Fruit fly (Drosophila melanogaster) whole organism, embryonic: Measurements from ENCODE around the gene Lcp65Ag3.

Experiments
- ATbp ChIP-seq: fragments of 200-800 bp; sonication (Bioruptor generic); optimal IDR thresholded peaks from 2 replicates; lab custom pipeline; 2017; ENCODE audit warnings: missing biosample characterization, mild to moderate bottlenecking, missing genetic modification characterization, missing genetic modification reagents
- BtbVII ChIP-seq: fragments of 200-800 bp; sonication (Bioruptor generic); optimal IDR thresholded peaks from 3 replicates; lab custom pipeline; 2017; ENCODE audit warnings: missing biosample characterization, mild to moderate bottlenecking, missing genetic modification characterization
- CG10431 ChIP-seq: fragments of 200-800 bp; sonication (Bioruptor generic); optimal IDR thresholded peaks from 3 replicates; lab custom pipeline; 2018; ENCODE audit warnings: missing biosample characterization, mild to moderate bottlenecking, missing genetic modification characterization
- CG10959 ChIP-seq: fragments of 200-800 bp; sonication (Bioruptor generic); IDR thresholded peaks from 2 replicates; pipeline ENCODE4 v1.3.6; 2022; ENCODE audit warnings: missing biosample characterization, missing genetic modification characterization
- CG10979 ChIP-seq: fragments of 200-800 bp; sonication (Bioruptor generic); optimal IDR thresholded peaks from 2 replicates; lab custom pipeline; 2018; ENCODE audit warnings: missing biosample characterization, mild to moderate bottlenecking, missing genetic modification characterization, moderate library complexity
- CG11398 ChIP-seq: fragments of 200-800 bp; sonication (Bioruptor generic); optimal IDR thresholded peaks from 2 replicates; lab custom pipeline; 2016; ENCODE audit warnings: missing biosample characterization, missing genetic modification characterization
- CG11504 ChIP-seq: fragments of 200-800 bp; sonication (Bioruptor generic); optimal IDR thresholded peaks from 3 replicates; lab custom pipeline; 2019; ENCODE audit warnings: missing biosample characterization, mild to moderate bottlenecking, missing genetic modification characterization, moderate library complexity
- CG12391 ChIP-seq: fragments of 200-800 bp; sonication (Bioruptor generic); optimal IDR thresholded peaks from 3 replicates; lab custom pipeline; 2018; ENCODE audit warnings: missing biosample characterization, mild to moderate bottlenecking, missing genetic modification characterization, moderate library complexity
- CG13123 ChIP-seq: fragments of 200-800 bp; sonication (Bioruptor generic); optimal IDR thresholded peaks from 2 replicates; lab custom pipeline; 2016; ENCODE audit warnings: missing biosample characterization, missing genetic modification characterization
- CG15269 ChIP-seq: fragments of 200-800 bp; sonication (Bioruptor generic); optimal IDR thresholded peaks from 2 replicates; lab custom pipeline; 2018; ENCODE audit warnings: missing biosample characterization, mild to moderate bottlenecking, missing genetic modification characterization, moderate library complexity
- CG17359 ChIP-seq: fragments of 200-800 bp; sonication (Bioruptor generic); optimal IDR thresholded peaks from 3 replicates; lab custom pipeline; 2018; ENCODE audit warnings: missing biosample characterization, mild to moderate bottlenecking, missing genetic modification characterization, moderate library complexity
- CG17385 ChIP-seq: fragments of 200-800 bp; sonication (Bioruptor generic); optimal IDR thresholded peaks from 3 replicates; lab custom pipeline; 2018; ENCODE audit warnings: missing biosample characterization, mild to moderate bottlenecking, missing genetic modification characterization
- CG17829 ChIP-seq: fragments of 200-800 bp; optimal IDR thresholded peaks from 2 replicates; lab custom pipeline; 2019; ENCODE audit warnings: missing biosample characterization, mild to moderate bottlenecking, missing genetic modification characterization, moderate library complexity
- CG18262 ChIP-seq: fragments of 200-800 bp; optimal IDR thresholded peaks from 3 replicates; lab custom pipeline; 2019; ENCODE audit warnings: missing biosample characterization, mild to moderate bottlenecking, missing genetic modification characterization, moderate library complexity
- CG2678 ChIP-seq: fragments of 200-800 bp; sonication (Bioruptor generic); optimal IDR thresholded peaks from 3 replicates; lab custom pipeline; 2019; ENCODE audit warnings: missing biosample characterization, mild to moderate bottlenecking, missing genetic modification characterization, moderate library complexity
- CG32772 ChIP-seq: fragments of 200-800 bp; sonication (Bioruptor generic); IDR thresholded peaks from 2 replicates; pipeline ENCODE4 v1.3.6; 2022; ENCODE audit warnings: missing biosample characterization, missing genetic modification characterization
- CG33557 ChIP-seq: fragments of 200-800 bp; sonication (Bioruptor generic); optimal IDR thresholded peaks from 2 replicates; lab custom pipeline; 2019; ENCODE audit warnings: missing biosample characterization, mild to moderate bottlenecking, missing genetic modification characterization, moderate library complexity
- CG4360 ChIP-seq: fragments of 200-800 bp; sonication (Bioruptor generic); IDR thresholded peaks from 2 replicates; pipeline ENCODE4 v1.3.6; 2022; ENCODE audit warnings: missing biosample characterization, missing genetic modification characterization
- CG4424 ChIP-seq: fragments of 200-800 bp; sonication (Bioruptor generic); optimal IDR thresholded peaks from 3 replicates; lab custom pipeline; 2016; ENCODE audit warnings: missing biosample characterization, missing genetic modification characterization
- CG4820 ChIP-seq: fragments of 200-800 bp; sonication (Bioruptor generic); optimal IDR thresholded peaks from 3 replicates; lab custom pipeline; 2016; ENCODE audit warnings: missing biosample characterization, missing genetic modification characterization
- CG4854 ChIP-seq: fragments of 200-800 bp; sonication (Bioruptor generic); optimal IDR thresholded peaks from 2 replicates; lab custom pipeline; 2016; ENCODE audit warnings: missing biosample characterization, missing genetic modification characterization, inconsistent platforms
- CG7556 ChIP-seq: fragments of 200-800 bp; sonication (Bioruptor generic); optimal IDR thresholded peaks from 2 replicates; lab custom pipeline; 2017; ENCODE audit warnings: missing biosample characterization, mild to moderate bottlenecking, missing genetic modification characterization
- CG9609 ChIP-seq: fragments of 200-800 bp; sonication (Bioruptor generic); optimal IDR thresholded peaks from 3 replicates; lab custom pipeline; 2016; ENCODE audit warnings: missing biosample characterization, missing genetic modification characterization
- Deaf1 ChIP-seq: fragments of 200-800 bp; optimal IDR thresholded peaks from 3 replicates; lab custom pipeline; 2019; ENCODE audit warnings: missing biosample characterization, mild to moderate bottlenecking, missing genetic modification characterization, moderate library complexity
- Hmr ChIP-seq: fragments of 200-800 bp; sonication (Bioruptor generic); optimal IDR thresholded peaks from 3 replicates; lab custom pipeline; 2017; ENCODE audit warnings: mild to moderate bottlenecking, missing biosample characterization, missing genetic modification reagents, missing genetic modification characterization
- Hr51 ChIP-seq, 2 experiments: fragments of 200-800 bp; sonication (Bioruptor generic); optimal IDR thresholded peaks; 2 replicates in 1 of 2; 3 replicates in 1 of 2; lab custom pipeline; 2016 to 2018; ENCODE audit warnings: missing biosample characterization in 2 of 2, missing genetic modification characterization in 2 of 2, mild to moderate bottlenecking in 1 of 2, moderate library complexity in 1 of 2
- MESR4 ChIP-seq: fragments of 200-800 bp; sonication (Bioruptor generic); optimal IDR thresholded peaks from 2 replicates; lab custom pipeline; 2018; ENCODE audit warnings: missing biosample characterization, mild to moderate bottlenecking, missing genetic modification characterization, moderate library complexity
- PHDP ChIP-seq: fragments of 200-800 bp; sonication (Bioruptor generic); optimal IDR thresholded peaks from 3 replicates; lab custom pipeline; 2018; ENCODE audit warnings: missing biosample characterization, mild to moderate bottlenecking, missing genetic modification characterization, moderate library complexity
- Ssrp ChIP-seq: fragments of 200-800 bp; sonication (Bioruptor generic); optimal IDR thresholded peaks from 2 replicates; lab custom pipeline; 2018; ENCODE audit warnings: missing biosample characterization, mild to moderate bottlenecking, missing genetic modification characterization, moderate library complexity
- Tbp ChIP-seq: fragments of >200 bp; optimal IDR thresholded peaks from 2 replicates; lab custom pipeline; 2018; ENCODE audit warnings: missing biosample characterization, missing genetic modification characterization
- btn ChIP-seq: fragments of 200-800 bp; sonication (Bioruptor generic); optimal IDR thresholded peaks from 2 replicates; lab custom pipeline; 2016; ENCODE audit warnings: missing biosample characterization, missing genetic modification characterization
- cas ChIP-seq: fragments of 200-800 bp; sonication (Bioruptor generic); IDR thresholded peaks from 2 replicates; pipeline ENCODE4 v1.3.6; 2022; ENCODE audit warnings: missing biosample characterization, missing genetic modification characterization
- ci ChIP-seq: fragments of 200-800 bp; sonication (Bioruptor generic); IDR thresholded peaks from 3 replicates; pipeline ENCODE4 v1.3.6; 2022; ENCODE audit warnings: missing biosample characterization, missing genetic modification characterization
- dysf ChIP-seq: fragments of 200-800 bp; sonication (Bioruptor generic); IDR thresholded peaks from 3 replicates; pipeline ENCODE4 v1.3.6; 2022; ENCODE audit warnings: missing biosample characterization, missing genetic modification characterization
- gcm ChIP-seq: fragments of 200-800 bp; sonication (Bioruptor generic); optimal IDR thresholded peaks from 2 replicates; lab custom pipeline; 2019; ENCODE audit warnings: missing biosample characterization, mild to moderate bottlenecking, missing genetic modification characterization, moderate library complexity
- gem ChIP-seq: fragments of 200-800 bp; sonication (Bioruptor generic); optimal IDR thresholded peaks from 2 replicates; lab custom pipeline; 2019; ENCODE audit warnings: missing biosample characterization, mild to moderate bottlenecking, missing genetic modification characterization, moderate library complexity
- grau ChIP-seq: fragments of 200-800 bp; optimal IDR thresholded peaks from 3 replicates; lab custom pipeline; 2019; ENCODE audit warnings: missing biosample characterization, mild to moderate bottlenecking, missing genetic modification characterization, moderate library complexity
- gsb-n ChIP-seq: fragments of 200-800 bp; sonication (Bioruptor generic); optimal IDR thresholded peaks from 3 replicates; lab custom pipeline; 2018; ENCODE audit warnings: missing biosample characterization, mild to moderate bottlenecking, missing genetic modification characterization
- gt ChIP-seq: fragments of 200-800 bp; sonication (Bioruptor generic); IDR thresholded peaks from 2 replicates; pipeline ENCODE4 v1.3.6; 2022; ENCODE audit warnings: missing biosample characterization, missing genetic modification characterization
- lab ChIP-seq: fragments of 200-800 bp; sonication (Bioruptor generic); optimal IDR thresholded peaks from 3 replicates; lab custom pipeline; 2017; ENCODE audit warnings: missing biosample characterization, missing genetic modification characterization, mild to moderate bottlenecking, moderate library complexity, missing genetic modification reagents
- mld ChIP-seq: fragments of 200-800 bp; sonication (Bioruptor generic); IDR thresholded peaks from 3 replicates; pipeline ENCODE4 v1.3.6; 2022; ENCODE audit warnings: missing biosample characterization, missing genetic modification characterization; ENCODE audit not compliant: partially characterized antibody
- nerfin-2 ChIP-seq: fragments of 200-800 bp; sonication (Bioruptor generic); IDR thresholded peaks from 2 replicates; pipeline ENCODE4 v1.3.6; 2022; ENCODE audit warnings: missing biosample characterization, missing genetic modification characterization; ENCODE audit not compliant: partially characterized antibody
- nmo ChIP-seq: fragments of 200-800 bp; sonication (Bioruptor generic); optimal IDR thresholded peaks from 2 replicates; lab custom pipeline; 2018; ENCODE audit warnings: missing biosample characterization, mild to moderate bottlenecking, missing genetic modification characterization, moderate library complexity
- phol ChIP-seq: fragments of 200-800 bp; sonication (Bioruptor generic); optimal IDR thresholded peaks from 3 replicates; lab custom pipeline; 2018; ENCODE audit warnings: missing biosample characterization, mild to moderate bottlenecking, missing genetic modification characterization, moderate library complexity
- row ChIP-seq: fragments of 200-800 bp; sonication (Bioruptor generic); IDR thresholded peaks from 3 replicates; pipeline ENCODE4 v1.3.6; 2022; ENCODE audit warnings: missing biosample characterization, missing genetic modification characterization
- sens ChIP-seq: fragments of 200-800 bp; sonication (Bioruptor generic); peaks from one replicate; lab custom pipeline; 2016; ENCODE audit warnings: missing biosample characterization, missing genetic modification characterization
- sob ChIP-seq: fragments of 200-800 bp; sonication (Bioruptor generic); IDR thresholded peaks from 2 replicates; pipeline ENCODE4 v1.3.6; 2022; ENCODE audit warnings: missing biosample characterization, missing genetic modification characterization
- tio ChIP-seq: fragments of 200-800 bp; sonication (Bioruptor generic); optimal IDR thresholded peaks from 2 replicates; lab custom pipeline; 2017; ENCODE audit warnings: missing biosample characterization, missing genetic modification characterization, inconsistent platforms
- trem ChIP-seq: fragments of 200-800 bp; optimal IDR thresholded peaks from 3 replicates; lab custom pipeline; 2019; ENCODE audit warnings: missing biosample characterization, mild to moderate bottlenecking, missing genetic modification characterization, moderate library complexity
- ttk ChIP-seq: fragments of 200-800 bp; sonication (Bioruptor generic); IDR thresholded peaks from 2 replicates; pipeline ENCODE4 v2.1.2; 2022; ENCODE audit warnings: missing biosample characterization, missing genetic modification characterization

The Lcp65Ag3 gene

DNA sequence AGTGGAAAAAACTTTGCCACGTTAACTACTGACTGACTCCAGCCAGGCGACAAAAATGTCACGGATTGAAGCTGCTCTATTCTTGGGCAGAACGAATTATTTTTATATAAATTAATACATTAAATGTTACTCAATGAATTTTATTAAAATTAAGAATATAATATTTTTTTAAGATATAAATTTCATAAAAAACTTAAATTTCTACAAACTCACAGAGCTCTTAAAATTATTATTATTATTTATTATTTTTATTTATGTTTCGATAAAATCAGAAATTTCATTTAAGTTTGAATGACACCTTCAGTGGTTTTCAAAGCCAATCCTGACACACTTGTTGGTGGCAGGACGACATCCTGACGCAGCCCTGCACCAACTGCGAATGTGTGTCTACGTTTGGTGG is 45.6 kb downstream of the Lcp65Ag3 start (continued):
- TF ChIP-seq CG12391 (tag; lab: Kevin White, UChicago) (peak; percentile 40), Hr51 (GFP tag; optimal IDR thresholded peaks at IDR 0.05; lab: Kevin White, UChicago) (peak in 1 of 2 experiments; percentile 42), CG2678 (tag; lab: Kevin White, UChicago) (peak; percentile 63), CG4360 (peak; percentile 30; the same call in 1 of the 2 replicates), Deaf1 (tag; lab: Kevin White, UChicago) (no peak), CG17829 (tag; lab: Kevin White, UChicago) (no peak), MESR4 (no peak), CG4424 (GFP tag; lab: Kevin White, UChicago) (peak; percentile 11), tio (peak; percentile 4), ttk (GFP tag; lab: Robert Waterston, UW) (no peak), mld (no peak), PHDP (tag; lab: Kevin White, UChicago) (peak; percentile 29), CG7556 (GFP tag; lab: Kevin White, UChicago) (peak; percentile 67), Hmr (GFP tag; lab: Kevin White, UChicago) (peak; percentile 36), grau (tag; lab: Kevin White, UChicago) (peak; percentile 48), gsb-n (peak; percentile 20), CG17359 (tag; lab: Kevin White, UChicago) (peak; percentile 6), CG33557 (no peak), gt (GFP tag; lab: Robert Waterston, UW) (no peak), CG10431 (no peak), ci (GFP tag; lab: Robert Waterston, UW) (no peak), row (GFP tag; lab: Robert Waterston, UW) (peak; percentile 25; the same call in 1 of the 3 replicates), CG11398 (GFP tag; lab: Kevin White, UChicago) (no peak), sob (GFP tag; lab: Robert Waterston, UW) (0 out of 2 replicates have a peak, but pooled peaks have one; percentile 5), gcm (peak; percentile 22), CG32772 (no peak), CG13123 (GFP tag; lab: Kevin White, UChicago) (no peak), nmo (GFP tag; lab: Kevin White, UChicago) (peak; percentile 17), CG18262 (tag; lab: Kevin White, UChicago) (peak; percentile 50), trem (tag; lab: Kevin White, UChicago) (peak; percentile 29), cas (GFP tag; lab: Robert Waterston, UW) (no peak), CG11504 (tag; lab: Kevin White, UChicago) (peak; percentile 60), sens (GFP tag; lab: Kevin White, UChicago) (peak; percentile 5), Tbp (GFP tag; lab: Kevin White, UChicago) (no peak), CG9609 (no peak), gem (tag; lab: Kevin White, UChicago) (peak; percentile 63), CG10979 (tag; lab: Kevin White, UChicago) (peak; percentile 51), dysf (GFP tag; lab: Robert Waterston, UW) (peak; percentile 47; the same call in 2 of the 3 replicates), BtbVII (no peak), Ssrp (tag; lab: Kevin White, UChicago) (peak; percentile 5), CG4820 (GFP tag; lab: Kevin White, UChicago) (no peak), phol (tag; lab: Kevin White, UChicago) (peak; percentile 17), nerfin-2 (no peak), CG15269 (peak; percentile 39), lab (GFP tag; lab: Kevin White, UChicago) (peak; percentile 7), CG4854 (GFP tag; lab: Kevin White, UChicago) (no peak), ATbp (GFP tag; lab: Kevin White, UChicago) (no peak), CG17385 (GFP tag; lab: Kevin White, UChicago) (peak; percentile 9), btn (GFP tag; lab: Kevin White, UChicago) (no peak), CG10959 (no peak)
